Worm (Caenorhabditis elegans) whole organism, L1 larva: ENCODE data around the gene swip-10.

Experiments used
- aly-2 ChIP-seq: fragments of 150-350 bp; optimal IDR thresholded peaks from 2 replicates; lab custom pipeline; 2014; ENCODE audit warnings: missing biosample characterization, missing genetic modification characterization
- ama-1 ChIP-seq: fragments of 150-350 bp; optimal IDR thresholded peaks from 2 replicates; lab custom pipeline; 2014
- dpl-1 ChIP-seq, 3 experiments: fragments of 150-350 bp in 2 of 3; sonication (generic microtip) in 1 of 3; optimal IDR thresholded peaks; 2 replicates each; lab custom pipeline; 2014 to 2017; ENCODE audit warnings: missing biosample characterization in 3 of 3, missing genetic modification characterization in 3 of 3, missing genetic modification reagents in 3 of 3
- lin-39 ChIP-seq: fragments of 150-350 bp; optimal IDR thresholded peaks from 2 replicates; lab custom pipeline; 2014; ENCODE audit warnings: missing biosample characterization, missing genetic modification reagents, missing genetic modification characterization
- mep-1 ChIP-seq: fragments of 150-350 bp; optimal IDR thresholded peaks from 2 replicates; lab custom pipeline; 2014; ENCODE audit warnings: missing biosample characterization, missing genetic modification characterization
- ztf-11 ChIP-seq, 2 experiments: sonication (generic microtip); optimal IDR thresholded peaks; 2 replicates each; lab custom pipeline; 2016 to 2017; ENCODE audit warnings: missing genetic modification characterization in 2 of 2, missing biosample characterization in 1 of 2, missing compliant biosample characterization in 1 of 2

- TF ChIP-seq ztf-11 (tag; optimal IDR thresholded peaks at IDR 0.05; lab: Kevin White, UChicago) (no peak), lin-39 (tag; lab: Kevin White, UChicago) (no peak), aly-2 (tag; lab: Kevin White, UChicago) (no peak), mep-1 (tag; lab: Kevin White, UChicago) (no peak), ama-1 (no peak), dpl-1 (GFP tag; optimal IDR thresholded peaks at IDR 0.05; lab: Kevin White, UChicago) (no peak)
Observed at ce11 chrX:2085494-2085893, 32.6 kb downstream of the swip-10 start.
